Worm (Caenorhabditis elegans): Measurements from ENCODE around the gene srx-78.

DNA sequence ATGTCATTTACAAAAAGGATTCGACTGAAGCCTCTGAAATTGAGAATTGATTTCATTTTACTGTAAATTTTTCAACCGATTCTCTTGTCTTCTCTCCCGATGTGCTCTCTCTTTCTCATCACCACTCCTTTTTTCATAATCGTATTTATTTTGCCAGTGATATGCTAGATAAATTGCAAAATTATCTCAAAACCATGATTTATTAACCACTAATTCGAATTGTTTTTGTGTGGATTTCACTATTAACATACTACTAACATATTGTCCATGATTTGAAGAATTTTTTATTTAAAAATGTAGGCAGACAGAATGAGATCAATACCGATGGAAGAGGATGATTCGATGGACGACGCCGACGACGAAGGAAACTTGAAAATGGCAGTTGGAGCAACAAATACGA, 27.7 kb upstream of the srx-78 start, which contains the start of gene C25D7.10:
- TF ChIP-seq him-1 (tag; optimal IDR thresholded peaks at IDR 0.05) (no peak), dao-5 (tag; optimal IDR thresholded peaks at IDR 0.05) (no peak), W03F9.2 (tag; optimal IDR thresholded peaks at IDR 0.05) (no peak)

Measured in whole organism, L4/young adult.